Fruit fly (Drosophila melanogaster) whole organism, embryonic: ENCODE results near the gene CG13313.
A peak's percentile ranks its signal among the peaks of the same experiment; 100 is the strongest.

Experiments used
- Aef1 ChIP-seq: fragments of 200-800 bp; sonication (Bioruptor generic); IDR thresholded peaks from 3 replicates; pipeline ENCODE4 v1.3.6; 2022; ENCODE audit warnings: missing biosample characterization, missing genetic modification characterization
- Antp ChIP-seq: fragments of 200-800 bp; sonication (Bioruptor generic); optimal IDR thresholded peaks from 3 replicates; lab custom pipeline; 2016; ENCODE audit warnings: missing biosample characterization, missing genetic modification characterization
- Asciz ChIP-seq: fragments of 200-800 bp; sonication (Bioruptor generic); optimal IDR thresholded peaks from 2 replicates; lab custom pipeline; 2017; ENCODE audit warnings: missing biosample characterization, mild to moderate bottlenecking, missing genetic modification characterization, missing genetic modification reagents
- B-H1 ChIP-seq: fragments of 200-800 bp; sonication (Bioruptor generic); IDR thresholded peaks from 3 replicates; pipeline ENCODE4 v1.3.6; 2022; ENCODE audit warnings: missing biosample characterization, missing genetic modification characterization
- CG10209 ChIP-seq: fragments of 200-800 bp; sonication (Bioruptor generic); optimal IDR thresholded peaks from 3 replicates; lab custom pipeline; 2017; ENCODE audit warnings: missing biosample characterization, mild to moderate bottlenecking, missing genetic modification characterization, missing genetic modification reagents
- CG10959 ChIP-seq: fragments of 200-800 bp; sonication (Bioruptor generic); IDR thresholded peaks from 2 replicates; pipeline ENCODE4 v1.3.6; 2022; ENCODE audit warnings: missing biosample characterization, missing genetic modification characterization
- CG10979 ChIP-seq: fragments of 200-800 bp; sonication (Bioruptor generic); optimal IDR thresholded peaks from 2 replicates; lab custom pipeline; 2018; ENCODE audit warnings: missing biosample characterization, mild to moderate bottlenecking, missing genetic modification characterization, moderate library complexity
- CG11398 ChIP-seq: fragments of 200-800 bp; sonication (Bioruptor generic); optimal IDR thresholded peaks from 2 replicates; lab custom pipeline; 2016; ENCODE audit warnings: missing biosample characterization, missing genetic modification characterization
- CG12236 ChIP-seq: fragments of 200-800 bp; sonication (Bioruptor generic); optimal IDR thresholded peaks from 2 replicates; lab custom pipeline; 2016; ENCODE audit warnings: missing biosample characterization, missing genetic modification characterization
- CG1233 ChIP-seq: fragments of 200-800 bp; sonication (Bioruptor generic); optimal IDR thresholded peaks from 4 replicates; lab custom pipeline; 2018; ENCODE audit warnings: missing biosample characterization, mild to moderate bottlenecking, missing genetic modification characterization
- CG13424 ChIP-seq: fragments of 200-800 bp; sonication (Bioruptor generic); optimal IDR thresholded peaks from 2 replicates; lab custom pipeline; 2019; ENCODE audit warnings: missing biosample characterization, mild to moderate bottlenecking, missing genetic modification characterization, moderate library complexity
- CG14441 ChIP-seq: fragments of 200-800 bp; sonication (Bioruptor generic); IDR thresholded peaks from 2 replicates; pipeline ENCODE4 v1.3.6; 2022; ENCODE audit warnings: missing biosample characterization, missing genetic modification characterization
- CG1647 ChIP-seq: fragments of 200-800 bp; sonication (Bioruptor generic); optimal IDR thresholded peaks from 3 replicates; lab custom pipeline; 2016; ENCODE audit warnings: missing biosample characterization, missing genetic modification characterization
- CG17568 ChIP-seq: fragments of 200-800 bp; sonication (Bioruptor generic); optimal IDR thresholded peaks from 2 replicates; lab custom pipeline; 2018; ENCODE audit warnings: missing biosample characterization, mild to moderate bottlenecking, missing genetic modification characterization, moderate library complexity
- CG17612 ChIP-seq: fragments of 200-800 bp; sonication (Bioruptor generic); IDR thresholded peaks from 2 replicates; pipeline ENCODE4 v1.3.6; 2022; ENCODE audit warnings: missing biosample characterization, missing genetic modification characterization
- CG17802 ChIP-seq: fragments of 200-800 bp; sonication (Bioruptor generic); optimal IDR thresholded peaks from 2 replicates; lab custom pipeline; 2018; ENCODE audit warnings: missing biosample characterization, mild to moderate bottlenecking, missing genetic modification characterization, moderate library complexity
- CG31224 ChIP-seq: fragments of 200-800 bp; sonication (Bioruptor generic); IDR thresholded peaks from 2 replicates; pipeline ENCODE4 v1.3.6; 2022; ENCODE audit warnings: missing biosample characterization, missing genetic modification characterization
- CG33213 ChIP-seq: fragments of 200-800 bp; sonication (Bioruptor generic); optimal IDR thresholded peaks from 3 replicates; lab custom pipeline; 2016; ENCODE audit warnings: missing biosample characterization, missing genetic modification characterization
- CG33557 ChIP-seq: fragments of 200-800 bp; sonication (Bioruptor generic); optimal IDR thresholded peaks from 2 replicates; lab custom pipeline; 2019; ENCODE audit warnings: missing biosample characterization, mild to moderate bottlenecking, missing genetic modification characterization, moderate library complexity
- CG34224 ChIP-seq: fragments of 200-800 bp; sonication (Bioruptor generic); IDR thresholded peaks from 3 replicates; pipeline ENCODE4 v1.3.6; 2022; ENCODE audit warnings: missing biosample characterization, missing genetic modification characterization; ENCODE audit not compliant: partially characterized antibody
- CG3995 ChIP-seq: fragments of 200-800 bp; sonication (Bioruptor generic); optimal IDR thresholded peaks from 3 replicates; lab custom pipeline; 2016; ENCODE audit warnings: missing biosample characterization, missing genetic modification characterization
- CG4707 ChIP-seq: fragments of 200-800 bp; sonication (Bioruptor generic); optimal IDR thresholded peaks from 2 replicates; lab custom pipeline; 2018; ENCODE audit warnings: missing biosample characterization, mild to moderate bottlenecking, missing genetic modification characterization, moderate library complexity
- CG4820 ChIP-seq: fragments of 200-800 bp; sonication (Bioruptor generic); optimal IDR thresholded peaks from 3 replicates; lab custom pipeline; 2016; ENCODE audit warnings: missing biosample characterization, missing genetic modification characterization
- CG6175 ChIP-seq: fragments of 200-800 bp; sonication (Bioruptor generic); IDR thresholded peaks from 3 replicates; pipeline ENCODE4 v1.3.6; 2022; ENCODE audit warnings: missing biosample characterization, missing genetic modification characterization
- CG8281 ChIP-seq: fragments of 200-800 bp; sonication (Bioruptor generic); optimal IDR thresholded peaks from 2 replicates; lab custom pipeline; 2018; ENCODE audit warnings: missing biosample characterization, mild to moderate bottlenecking, missing genetic modification characterization, moderate library complexity
- Dip3 ChIP-seq: fragments of 200-800 bp; sonication (Bioruptor generic); optimal IDR thresholded peaks from 3 replicates; lab custom pipeline; 2016; ENCODE audit warnings: missing biosample characterization, missing genetic modification characterization
- GATAe ChIP-seq: fragments of 200-800 bp; sonication (Bioruptor generic); conservative IDR thresholded peaks from 2 replicates; pipeline ENCODE4 v1.3.6; 2022; ENCODE audit warnings: missing biosample characterization, missing genetic modification characterization
- Hr39 ChIP-seq: fragments of >200 bp; optimal IDR thresholded peaks from 2 replicates; lab custom pipeline; 2017
- MBD-R2 ChIP-seq: fragments of 200-800 bp; sonication (Bioruptor generic); IDR thresholded peaks from 2 replicates; pipeline ENCODE4 v1.3.6; 2022; ENCODE audit warnings: missing biosample characterization, missing genetic modification characterization
- NC2β ChIP-seq: fragments of 200-800 bp; sonication (Bioruptor generic); optimal IDR thresholded peaks from 2 replicates; lab custom pipeline; 2016; ENCODE audit warnings: missing biosample characterization, missing genetic modification characterization
- Neu2 ChIP-seq: fragments of 200-800 bp; sonication (Bioruptor generic); optimal IDR thresholded peaks from 3 replicates; lab custom pipeline; 2016; ENCODE audit warnings: missing biosample characterization, missing genetic modification characterization, borderline replicate concordance
- Nf-YC ChIP-seq: fragments of 200-800 bp; optimal IDR thresholded peaks from 3 replicates; lab custom pipeline; 2019; ENCODE audit warnings: missing biosample characterization, mild to moderate bottlenecking, missing genetic modification characterization, moderate library complexity
- Poxn ChIP-seq: fragments of 200-800 bp; sonication (Bioruptor generic); IDR thresholded peaks from 2 replicates; pipeline ENCODE4 v1.3.6; 2022; ENCODE audit warnings: missing biosample characterization, missing genetic modification characterization
- Spps ChIP-seq: fragments of 200-800 bp; sonication (Bioruptor generic); optimal IDR thresholded peaks from 2 replicates; lab custom pipeline; 2018; ENCODE audit warnings: missing biosample characterization, mild to moderate bottlenecking, missing genetic modification characterization
- ap ChIP-seq: fragments of 200-800 bp; sonication (Bioruptor generic); IDR thresholded peaks from 2 replicates; pipeline ENCODE4 v1.3.6; 2022; ENCODE audit warnings: missing biosample characterization, missing genetic modification characterization
- ase ChIP-seq: fragments of 200-800 bp; sonication (Bioruptor generic); IDR thresholded peaks from 3 replicates; pipeline ENCODE4 v1.3.6; 2022; ENCODE audit warnings: missing biosample characterization, missing genetic modification characterization
- ato ChIP-seq: fragments of 200-800 bp; sonication (Bioruptor generic); IDR thresholded peaks from 2 replicates; pipeline ENCODE4 v1.3.6; 2022; ENCODE audit warnings: missing biosample characterization, missing genetic modification characterization; ENCODE audit not compliant: partially characterized antibody
- btn ChIP-seq: fragments of 200-800 bp; sonication (Bioruptor generic); optimal IDR thresholded peaks from 2 replicates; lab custom pipeline; 2016; ENCODE audit warnings: missing biosample characterization, missing genetic modification characterization
- chinmo ChIP-seq: fragments of 200-800 bp; sonication (Bioruptor generic); IDR thresholded peaks from 4 replicates; pipeline ENCODE4 v1.3.6; 2022; ENCODE audit warnings: missing biosample characterization, missing genetic modification characterization; ENCODE audit not compliant: partially characterized antibody
- dan ChIP-seq: fragments of 200-800 bp; sonication (Bioruptor generic); IDR thresholded peaks from 2 replicates; pipeline ENCODE4 v1.3.6; 2022; ENCODE audit warnings: missing biosample characterization, missing genetic modification characterization
- dmrt99B ChIP-seq: fragments of 200-800 bp; sonication (Bioruptor generic); optimal IDR thresholded peaks from 2 replicates; lab custom pipeline; 2018; ENCODE audit warnings: missing biosample characterization, mild to moderate bottlenecking, missing genetic modification characterization, moderate library complexity
- ems ChIP-seq: fragments of 200-800 bp; sonication (Bioruptor generic); optimal IDR thresholded peaks from 3 replicates; lab custom pipeline; 2016; ENCODE audit warnings: missing biosample characterization, missing genetic modification characterization
- gcm ChIP-seq: fragments of 200-800 bp; sonication (Bioruptor generic); optimal IDR thresholded peaks from 2 replicates; lab custom pipeline; 2019; ENCODE audit warnings: missing biosample characterization, mild to moderate bottlenecking, missing genetic modification characterization, moderate library complexity
- gsb-n ChIP-seq: fragments of 200-800 bp; sonication (Bioruptor generic); optimal IDR thresholded peaks from 3 replicates; lab custom pipeline; 2018; ENCODE audit warnings: missing biosample characterization, mild to moderate bottlenecking, missing genetic modification characterization
- pfk ChIP-seq: fragments of 200-800 bp; sonication (Bioruptor generic); optimal IDR thresholded peaks from 2 replicates; lab custom pipeline; 2018; ENCODE audit warnings: missing biosample characterization, mild to moderate bottlenecking, missing genetic modification characterization, moderate library complexity
- pzg ChIP-seq: fragments of 200-800 bp; sonication (Bioruptor generic); optimal IDR thresholded peaks from 3 replicates; lab custom pipeline; 2018; ENCODE audit warnings: missing biosample characterization, mild to moderate bottlenecking, missing genetic modification characterization, moderate library complexity
- schlank ChIP-seq: fragments of 200-800 bp; sonication (Bioruptor generic); optimal IDR thresholded peaks from 2 replicates; lab custom pipeline; 2018; ENCODE audit warnings: missing biosample characterization, mild to moderate bottlenecking, missing genetic modification characterization
- scrt ChIP-seq: fragments of 200-800 bp; sonication (Bioruptor generic); optimal IDR thresholded peaks from 2 replicates; lab custom pipeline; 2018; ENCODE audit warnings: missing biosample characterization, mild to moderate bottlenecking, missing genetic modification characterization, moderate library complexity
- unc-4 ChIP-seq: fragments of 200-800 bp; sonication (Bioruptor generic); IDR thresholded peaks from 2 replicates; pipeline ENCODE4 v1.3.6; 2022; ENCODE audit warnings: missing biosample characterization, missing genetic modification characterization; ENCODE audit not compliant: partially characterized antibody
- vfl ChIP-seq: fragments of 200-800 bp; sonication (Bioruptor generic); optimal IDR thresholded peaks from 2 replicates; lab custom pipeline; 2016; ENCODE audit warnings: missing biosample characterization, missing genetic modification characterization
- wdn ChIP-seq: fragments of 200-800 bp; sonication (Bioruptor generic); IDR thresholded peaks from 2 replicates; pipeline ENCODE4 v1.3.6; 2022; ENCODE audit warnings: missing biosample characterization, missing genetic modification characterization

Gene CG13313

dm6 chr3L:8920710-8921109, 37.9 kb upstream of the CG13313 start (continued):
- no peak for TF ChIP-seq ato
- TF ChIP-seq Aef1 = peak; percentile 62
- TF ChIP-seq Hr39 (lab: Kevin White, UChicago) = no peak
- TF ChIP-seq CG33213 (GFP tag; lab: Kevin White, UChicago) = peak; percentile 6
- peak; percentile 56 for TF ChIP-seq CG4820
- TF ChIP-seq CG17612 (GFP tag; lab: Robert Waterston, UW) = no peak
- no peak for TF ChIP-seq CG17802 (tag; lab: Kevin White, UChicago)
- no peak for TF ChIP-seq Spps
- TF ChIP-seq CG1233 = no peak
- peak; percentile 90 for TF ChIP-seq dmrt99B (tag; lab: Kevin White, UChicago)
- no peak for TF ChIP-seq vfl (GFP tag; lab: Kevin White, UChicago)
- TF ChIP-seq chinmo (GFP tag; lab: Robert Waterston, UW) = no peak
- no peak for TF ChIP-seq pzg (GFP tag; lab: Kevin White, UChicago)
- TF ChIP-seq CG14441 (GFP tag; lab: Robert Waterston, UW) = peak; percentile 71
- peak; percentile 26 for TF ChIP-seq NC2β (GFP tag; lab: Kevin White, UChicago)
- TF ChIP-seq Poxn = no peak
- TF ChIP-seq wdn = peak; percentile 62; the same call in 1 of the 2 replicates
- no peak for TF ChIP-seq CG34224 (GFP tag; lab: Robert Waterston, UW)
- peak; percentile 18 for TF ChIP-seq CG4707
- TF ChIP-seq ase (GFP tag; lab: Robert Waterston, UW) = peak; percentile 51; the same call in 1 of the 3 replicates
- peak; percentile 76 for TF ChIP-seq ap
- TF ChIP-seq CG10979 = peak; percentile 51
- TF ChIP-seq CG12236 (GFP tag; lab: Kevin White, UChicago) = peak; percentile 20
- no peak for TF ChIP-seq CG8281 (tag; lab: Kevin White, UChicago)
- TF ChIP-seq Asciz = peak; percentile 59
- peak; percentile 53 for TF ChIP-seq Antp (GFP tag; lab: Kevin White, UChicago)
- TF ChIP-seq scrt (GFP tag; lab: Kevin White, UChicago) = peak; percentile 52
- TF ChIP-seq btn = peak; percentile 38
- peak; percentile 60 for TF ChIP-seq ems (GFP tag; lab: Kevin White, UChicago)
- peak; percentile 36; the same call in 1 of the 2 replicates for TF ChIP-seq MBD-R2
- peak; percentile 72 for TF ChIP-seq CG13424 (tag; lab: Kevin White, UChicago)
- peak; percentile 28 for TF ChIP-seq Nf-YC (tag; lab: Kevin White, UChicago)
- peak; percentile 50 for TF ChIP-seq gcm (GFP tag; lab: Kevin White, UChicago)
- no peak for TF ChIP-seq CG33557 (GFP tag; lab: Kevin White, UChicago)
- peak; percentile 12 for TF ChIP-seq CG3995
- peak; percentile 12 for TF ChIP-seq gsb-n
- peak; percentile 64 for TF ChIP-seq Dip3
- TF ChIP-seq B-H1 = peak; percentile 60; the same call in 2 of the 3 replicates
- TF ChIP-seq pfk (GFP tag; lab: Kevin White, UChicago) = no peak
- no peak for TF ChIP-seq CG6175 (GFP tag; lab: Robert Waterston, UW)
- TF ChIP-seq Neu2 (GFP tag; lab: Kevin White, UChicago) = no peak
- TF ChIP-seq GATAe (GFP tag; lab: Robert Waterston, UW) = no peak; the same call in 1 of the 2 replicates
- no peak for TF ChIP-seq schlank (tag; lab: Kevin White, UChicago)
- 0 out of 2 replicates have a peak, but pooled peaks have one; percentile 37 for TF ChIP-seq CG31224 (GFP tag; lab: Robert Waterston, UW)
- TF ChIP-seq CG1647 = peak; percentile 12
- no peak for TF ChIP-seq CG10959 (GFP tag; lab: Robert Waterston, UW)
- peak; percentile 60 for TF ChIP-seq CG10209 (GFP tag; lab: Kevin White, UChicago)
- TF ChIP-seq CG11398 (GFP tag; lab: Kevin White, UChicago) = peak; percentile 16
- peak; percentile 29 for TF ChIP-seq CG17568 (GFP tag; lab: Kevin White, UChicago)
- no peak for TF ChIP-seq dan (GFP tag; lab: Robert Waterston, UW)
- no peak for TF ChIP-seq unc-4
